Worm (Caenorhabditis elegans) whole organism, young adult: ENCODE measurements around the gene dmsr-14.

Experiments
- C06A6.2 ChIP-seq: fragments of 200-800 bp; sonication (Bioruptor generic); conservative IDR thresholded peaks from 2 replicates; pipeline ENCODE4 v1.3.6; 2022; ENCODE audit warnings: missing genetic modification characterization, missing compliant biosample characterization
- F10E7.11 ChIP-seq: sonication (generic microtip); optimal IDR thresholded peaks from 2 replicates; lab custom pipeline; 2017; ENCODE audit warnings: mild to moderate bottlenecking, missing genetic modification characterization, moderate library complexity, missing compliant biosample characterization
- F22D6.2 ChIP-seq: sonication (generic microtip); optimal IDR thresholded peaks from 2 replicates; lab custom pipeline; 2016; ENCODE audit warnings: mild to moderate bottlenecking, missing genetic modification characterization, missing compliant biosample characterization
- F37B4.10 ChIP-seq: fragments of 200-800 bp; sonication (Bioruptor generic); IDR thresholded peaks from 2 replicates; pipeline ENCODE4 v1.3.6; 2022; ENCODE audit warnings: missing genetic modification characterization, missing compliant biosample characterization
- F39B2.1 ChIP-seq: fragments of 200-800 bp; sonication (Bioruptor generic); IDR thresholded peaks from 2 replicates; pipeline ENCODE4 v1.3.6; 2022; ENCODE audit warnings: missing genetic modification reagents, missing genetic modification characterization, missing compliant biosample characterization
- F57A8.1 ChIP-seq: fragments of 200-800 bp; sonication (Bioruptor generic); optimal IDR thresholded peaks from 2 replicates; lab custom pipeline; 2018; ENCODE audit warnings: mild to moderate bottlenecking, missing genetic modification characterization, moderate library complexity, missing compliant biosample characterization
- K11D2.4 ChIP-seq: fragments of 200-800 bp; sonication (Bioruptor generic); IDR thresholded peaks from 2 replicates; pipeline ENCODE4 v1.3.6; 2022; ENCODE audit warnings: missing genetic modification reagents, missing genetic modification characterization, missing compliant biosample characterization
- T07F8.4 ChIP-seq: sonication (generic microtip); optimal IDR thresholded peaks from 2 replicates; lab custom pipeline; 2016; ENCODE audit warnings: mild to moderate bottlenecking, missing genetic modification characterization, moderate library complexity, missing compliant biosample characterization
- Y53G8AR.9 ChIP-seq: fragments of 200-800 bp; sonication (Bioruptor generic); conservative IDR thresholded peaks from 2 replicates; pipeline ENCODE4 v1.3.6; 2022; ENCODE audit warnings: missing genetic modification reagents, missing genetic modification characterization, missing compliant biosample characterization
- Y95B8A.8 ChIP-seq: fragments of 200-800 bp; sonication (Bioruptor generic); IDR thresholded peaks from 2 replicates; pipeline ENCODE4 v1.3.6; 2022; ENCODE audit warnings: missing genetic modification reagents, missing genetic modification characterization, missing compliant biosample characterization
- aptf-3 ChIP-seq: fragments of 200-800 bp; sonication (Bioruptor generic); IDR thresholded peaks from 2 replicates; pipeline ENCODE4 v1.3.6; 2022; ENCODE audit warnings: missing genetic modification characterization, missing compliant biosample characterization
- atf-7 ChIP-seq: sonication (generic microtip); optimal IDR thresholded peaks from 2 replicates; lab custom pipeline; 2017; ENCODE audit warnings: mild to moderate bottlenecking, missing genetic modification characterization, missing compliant biosample characterization
- attf-5 ChIP-seq: fragments of 200-800 bp; sonication (Bioruptor generic); optimal IDR thresholded peaks from 2 replicates; lab custom pipeline; 2018; ENCODE audit warnings: mild to moderate bottlenecking, missing genetic modification characterization, missing compliant biosample characterization
- ccch-3 ChIP-seq: fragments of 200-800 bp; sonication (Bioruptor generic); optimal IDR thresholded peaks from 2 replicates; lab custom pipeline; 2018; ENCODE audit warnings: mild to moderate bottlenecking, missing genetic modification characterization, missing compliant biosample characterization
- chd-7 ChIP-seq: sonication (generic microtip); optimal IDR thresholded peaks from 2 replicates; lab custom pipeline; 2016; ENCODE audit warnings: mild to moderate bottlenecking, missing genetic modification characterization, moderate library complexity, missing compliant biosample characterization
- dpl-1 ChIP-seq: fragments of 150-350 bp; optimal IDR thresholded peaks from 2 replicates; lab custom pipeline; 2014; ENCODE audit warnings: missing biosample characterization, missing genetic modification reagents, missing genetic modification characterization
- efl-1 ChIP-seq: fragments of 150-350 bp; optimal IDR thresholded peaks from 2 replicates; lab custom pipeline; 2014; ENCODE audit warnings: missing biosample characterization, missing genetic modification reagents, missing genetic modification characterization
- egl-18 ChIP-seq: fragments of 200-800 bp; sonication (Bioruptor generic); IDR thresholded peaks from 2 replicates; pipeline ENCODE4 v1.3.6; 2022; ENCODE audit warnings: missing genetic modification reagents, missing genetic modification characterization, missing compliant biosample characterization
- egrh-3 ChIP-seq: fragments of 200-800 bp; sonication (Bioruptor generic); IDR thresholded peaks from 2 replicates; pipeline ENCODE4 v1.3.6; 2022; ENCODE audit warnings: missing genetic modification reagents, missing genetic modification characterization, missing compliant biosample characterization
- ets-4 ChIP-seq: fragments of 200-800 bp; sonication (Bioruptor generic); optimal IDR thresholded peaks from 2 replicates; lab custom pipeline; 2018; ENCODE audit warnings: mild to moderate bottlenecking, missing genetic modification characterization, missing compliant biosample characterization
- fkh-3 ChIP-seq: sonication (generic microtip); optimal IDR thresholded peaks from 2 replicates; lab custom pipeline; 2016; ENCODE audit warnings: mild to moderate bottlenecking, missing genetic modification characterization, missing compliant biosample characterization
- hmg-20 ChIP-seq: fragments of 200-800 bp; sonication (Bioruptor generic); IDR thresholded peaks from 2 replicates; pipeline ENCODE4 v1.3.6; 2022; ENCODE audit warnings: missing genetic modification reagents, missing genetic modification characterization, missing compliant biosample characterization
- lag-1 ChIP-seq: fragments of 200-800 bp; sonication (Bioruptor generic); IDR thresholded peaks from 2 replicates; pipeline ENCODE4 v1.3.6; 2022; ENCODE audit warnings: missing genetic modification reagents, missing genetic modification characterization, missing compliant biosample characterization
- let-526 ChIP-seq: fragments of 200-800 bp; sonication (Bioruptor generic); IDR thresholded peaks from 2 replicates; pipeline ENCODE4 v1.3.6; 2022; ENCODE audit warnings: missing genetic modification reagents, missing genetic modification characterization, missing compliant biosample characterization
- lin-54 ChIP-seq: fragments of 200-800 bp; sonication (Bioruptor generic); optimal IDR thresholded peaks from 2 replicates; lab custom pipeline; 2018; ENCODE audit warnings: mild to moderate bottlenecking, missing genetic modification characterization, missing compliant biosample characterization
- lir-1 ChIP-seq: fragments of 200-800 bp; sonication (Bioruptor generic); conservative IDR thresholded peaks from 2 replicates; pipeline ENCODE4 v1.3.6; 2022; ENCODE audit warnings: missing genetic modification reagents, missing genetic modification characterization, missing compliant biosample characterization
- mcd-1 ChIP-seq: fragments of 200-800 bp; sonication (Bioruptor generic); IDR thresholded peaks from 2 replicates; pipeline ENCODE4 v1.3.6; 2022; ENCODE audit warnings: missing genetic modification reagents, missing genetic modification characterization, missing compliant biosample characterization
- mes-4 ChIP-seq: sonication (generic microtip); optimal IDR thresholded peaks from 2 replicates; lab custom pipeline; 2016; ENCODE audit warnings: missing genotype, missing genetic modification characterization, missing compliant biosample characterization
- nfya-2 ChIP-seq: fragments of 200-800 bp; sonication (Bioruptor generic); IDR thresholded peaks from 2 replicates; pipeline ENCODE4 v1.3.6; 2022; ENCODE audit warnings: missing genetic modification reagents, missing genetic modification characterization, missing compliant biosample characterization
- nhr-179 ChIP-seq: sonication (generic microtip); optimal IDR thresholded peaks from 2 replicates; lab custom pipeline; 2016; ENCODE audit warnings: mild to moderate bottlenecking, missing genetic modification characterization, missing compliant biosample characterization
- pbrm-1 ChIP-seq: fragments of 200-800 bp; sonication (Bioruptor generic); IDR thresholded peaks from 2 replicates; pipeline ENCODE4 v1.3.6; 2022; ENCODE audit warnings: missing genetic modification reagents, missing genetic modification characterization, missing compliant biosample characterization
- pha-4 ChIP-seq: fragments of 150-350 bp; sonication (generic microtip); optimal IDR thresholded peaks from 2 replicates; lab custom pipeline; 2014; ENCODE audit warnings: missing biosample characterization, missing genetic modification reagents, missing genetic modification characterization
- somi-1 ChIP-seq: fragments of 200-800 bp; sonication (Bioruptor generic); optimal IDR thresholded peaks from 2 replicates; lab custom pipeline; 2018; ENCODE audit warnings: mild to moderate bottlenecking, missing genetic modification characterization, missing compliant biosample characterization
- tbp1 ChIP-seq: fragments of 200-800 bp; sonication (Bioruptor generic); optimal IDR thresholded peaks from 2 replicates; lab custom pipeline; 2018; ENCODE audit warnings: mild to moderate bottlenecking, missing genetic modification characterization, missing compliant biosample characterization
- tlf-1 ChIP-seq: fragments of 200-800 bp; sonication (Bioruptor generic); optimal IDR thresholded peaks from 2 replicates; lab custom pipeline; 2018; ENCODE audit warnings: mild to moderate bottlenecking, missing genetic modification characterization, missing compliant biosample characterization
- ztf-28 ChIP-seq: fragments of 200-800 bp; sonication (Bioruptor generic); IDR thresholded peaks from 2 replicates; pipeline ENCODE4 v1.3.6; 2022; ENCODE audit warnings: missing genetic modification reagents, missing genetic modification characterization, missing compliant biosample characterization
- ztf-3 ChIP-seq: fragments of 200-800 bp; sonication (Bioruptor generic); optimal IDR thresholded peaks from 2 replicates; lab custom pipeline; 2018; ENCODE audit warnings: mild to moderate bottlenecking, missing genetic modification characterization, missing compliant biosample characterization

dmsr-14 gene

DNA sequence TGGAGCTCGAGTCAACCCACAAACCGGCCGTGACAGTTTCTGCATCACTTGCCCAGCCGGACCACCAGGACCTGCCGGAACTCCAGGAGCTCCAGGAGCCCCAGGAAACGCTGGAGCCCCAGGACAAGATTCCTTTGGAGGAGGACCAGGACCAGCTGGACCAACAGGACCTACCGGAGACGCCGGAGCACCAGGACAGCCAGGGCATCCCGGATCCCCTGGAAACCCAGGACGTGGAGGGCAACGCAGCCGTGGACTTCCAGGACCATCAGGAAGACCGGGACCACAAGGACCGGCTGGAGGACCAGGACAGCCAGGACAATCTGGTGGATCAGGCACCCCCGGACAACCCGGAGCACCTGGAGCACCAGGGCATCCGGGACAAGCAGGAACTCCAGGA is 13.0 kb upstream of the dmsr-14 start:
- TF ChIP-seq F39B2.1 (GFP tag; lab: Robert Waterston, UW) (no peak), egrh-3 (GFP tag; lab: Robert Waterston, UW) (peak; percentile 94), ztf-28 (GFP tag; lab: Robert Waterston, UW) (no peak), C06A6.2 (GFP tag; lab: Robert Waterston, UW) (no peak), attf-5 (GFP tag; lab: Kevin White, UChicago) (no peak), egl-18 (GFP tag; lab: Robert Waterston, UW) (0 out of 2 replicates have a peak, but pooled peaks have one; percentile 22), somi-1 (GFP tag; lab: Kevin White, UChicago) (no peak), F37B4.10 (0 out of 2 replicates have a peak, but pooled peaks have one; percentile 47), aptf-3 (GFP tag; lab: Robert Waterston, UW) (no peak), atf-7 (tag; lab: Kevin White, UChicago) (no peak), pbrm-1 (no peak), ccch-3 (no peak), hmg-20 (no peak), mes-4 (no peak), pha-4 (tag; lab: Kevin White, UChicago) (no peak), Y95B8A.8 (GFP tag; lab: Robert Waterston, UW) (no peak), fkh-3 (tag; lab: Kevin White, UChicago) (no peak), tlf-1 (GFP tag; lab: Kevin White, UChicago) (no peak), lin-54 (no peak), efl-1 (GFP tag; lab: Kevin White, UChicago) (no peak), nhr-179 (tag; lab: Kevin White, UChicago) (no peak), T07F8.4 (tag; lab: Kevin White, UChicago) (no peak), chd-7 (tag; lab: Kevin White, UChicago) (no peak), F22D6.2 (tag; lab: Kevin White, UChicago) (no peak)
- TF ChIP-seq, all 124 proteins: peak for 3

- TF ChIP-seq F10E7.11 (no peak), F22D6.2 (tag; lab: Kevin White, UChicago) (no peak), lir-1 (GFP tag; lab: Robert Waterston, UW) (no peak), K11D2.4 (GFP tag; lab: Robert Waterston, UW) (no peak), let-526 (no peak), Y53G8AR.9 (GFP tag; lab: Robert Waterston, UW) (no peak), ztf-3 (no peak), tbp1 (GFP tag; lab: Kevin White, UChicago) (no peak), Y95B8A.8 (GFP tag; lab: Robert Waterston, UW) (no peak), nfya-2 (GFP tag; lab: Robert Waterston, UW) (no peak), mes-4 (no peak), dpl-1 (no peak), F57A8.1 (no peak), mcd-1 (GFP tag; lab: Robert Waterston, UW) (no peak), lag-1 (GFP tag; lab: Robert Waterston, UW) (no peak)
Measured at ce11 chrV:6829404-6829803, 12.3 kb upstream of the dmsr-14 start, which contains the start of gene col-141. col-141 (plus strand) TSS chrV:6829704.

DNA sequence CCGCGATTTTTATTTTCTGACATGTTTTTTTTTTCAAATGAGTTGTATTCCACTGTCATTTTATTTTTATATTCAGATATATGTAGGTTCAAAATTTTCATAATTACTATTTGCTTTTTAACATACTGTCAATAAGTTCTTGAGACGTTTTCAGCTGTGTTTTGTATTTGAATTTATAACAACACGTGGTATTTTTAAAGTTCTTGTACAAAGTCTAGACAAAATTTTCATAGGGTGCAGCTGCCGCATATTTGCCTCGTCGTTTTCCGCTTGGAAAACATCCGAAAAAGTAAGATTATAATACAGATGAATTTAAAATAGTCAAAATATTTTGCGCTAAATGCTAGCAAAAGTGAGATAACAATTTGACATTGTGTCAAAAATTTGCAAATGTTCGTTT is 11.7 kb upstream of the dmsr-14 start, which contains the start of gene dmsr-15:
Gene dmsr-15 (minus strand): TSS at position 101 of the 400 bp plus-strand sequence.
- no peak for TF ChIP-seq ets-4
- TF ChIP-seq chd-7 (tag; lab: Kevin White, UChicago) = no peak
